Fruit fly (Drosophila melanogaster): ENCODE results near the gene CG14401.

Gene CG14401

dm6 chr2L:20858371-20859340 is 11.0 kb upstream of the CG14401 start, which contains the start of gene bero:
TSS of gene bero (plus strand) at chr2L:20858695.
- TF ChIP-seq CG15710 (tag; optimal IDR thresholded peaks at IDR 0.05) (no peak), CG17806 (tag; optimal IDR thresholded peaks at IDR 0.05) (no peak), CG8159 (tag; optimal IDR thresholded peaks at IDR 0.05) (no peak), CG34367 (tag; optimal IDR thresholded peaks at IDR 0.05) (no peak), rn (GFP tag; IDR thresholded peaks at IDR 0.05) (no peak), Pif1A (GFP tag; optimal IDR thresholded peaks at IDR 0.05) (no peak), fd96Ca (GFP tag; IDR thresholded peaks at IDR 0.05) (no peak), D1 (tag; optimal IDR thresholded peaks at IDR 0.05) (no peak), Snoo (tag; optimal IDR thresholded peaks at IDR 0.05) (no peak), gl (tag; optimal IDR thresholded peaks at IDR 0.05) (no peak), CG14655 (GFP tag; optimal IDR thresholded peaks at IDR 0.05) (no peak), Ets98B (GFP tag; IDR thresholded peaks at IDR 0.05) (no peak), CG4496 (GFP tag; IDR thresholded peaks at IDR 0.05) (no peak), CG8301 (tag; optimal IDR thresholded peaks at IDR 0.05) (no peak), CG9948 (tag; optimal IDR thresholded peaks at IDR 0.05) (no peak), CG12605 (GFP tag; IDR thresholded peaks at IDR 0.05) (no peak)

- peak; percentile 92 for TF ChIP-seq Pif1A (GFP tag; optimal IDR thresholded peaks at IDR 0.05)
- TF ChIP-seq CG34367 (tag; optimal IDR thresholded peaks at IDR 0.05) = no peak
- no peak for TF ChIP-seq EcR (GFP tag; optimal IDR thresholded peaks at IDR 0.05)
- peak; percentile 91 for TF ChIP-seq Ets98B (GFP tag; IDR thresholded peaks at IDR 0.05)
- TF ChIP-seq Pif1B (GFP tag; optimal IDR thresholded peaks at IDR 0.05) = peak; percentile 74
- peak; percentile 77 for TF ChIP-seq CG8301 (tag; optimal IDR thresholded peaks at IDR 0.05)
- TF ChIP-seq CG15710 (tag; optimal IDR thresholded peaks at IDR 0.05) = no peak
- no peak for TF ChIP-seq CG9948 (tag; optimal IDR thresholded peaks at IDR 0.05)
- TF ChIP-seq rn (GFP tag; IDR thresholded peaks at IDR 0.05) = peak; percentile 73; the same call in 1 of the 2 replicates
- no peak; the same call in 1 of the 2 replicates for TF ChIP-seq CG12605 (GFP tag; IDR thresholded peaks at IDR 0.05)
- TF ChIP-seq CG13204 (GFP tag; optimal IDR thresholded peaks at IDR 0.05) = no peak
- TF ChIP-seq fd96Ca (GFP tag; IDR thresholded peaks at IDR 0.05) = peak; percentile 92
- peak; percentile 93 for TF ChIP-seq CG32121 (GFP tag; IDR thresholded peaks at IDR 0.05)
- TF ChIP-seq CG10348 (GFP tag; IDR thresholded peaks at IDR 0.05) = 0 out of 2 replicates have a peak, but pooled peaks have one; percentile 32
- TF ChIP-seq CG14655 (GFP tag; optimal IDR thresholded peaks at IDR 0.05) = peak; percentile 75
- TF ChIP-seq CG8159 (tag; optimal IDR thresholded peaks at IDR 0.05) = peak; percentile 85
- peak; percentile 50 for TF ChIP-seq D1 (tag; optimal IDR thresholded peaks at IDR 0.05)
- no peak for TF ChIP-seq gl (tag; optimal IDR thresholded peaks at IDR 0.05)
- no peak for TF ChIP-seq CG17806 (tag; optimal IDR thresholded peaks at IDR 0.05)
- TF ChIP-seq CG4496 (GFP tag; IDR thresholded peaks at IDR 0.05) = peak; percentile 90
- no peak for TF ChIP-seq Snoo (tag; optimal IDR thresholded peaks at IDR 0.05)
Observed at dm6 chr2L:20864764-20865265, 4.8 kb upstream of the CG14401 start, which contains the start of gene CG9338. TSS of gene CG9338 (plus strand) at chr2L:20865215.

- TF ChIP-seq Pif1A (GFP tag; optimal IDR thresholded peaks at IDR 0.05) (no peak), CG4496 (GFP tag; IDR thresholded peaks at IDR 0.05) (no peak), Ets98B (GFP tag; IDR thresholded peaks at IDR 0.05) (no peak), CG17806 (tag; optimal IDR thresholded peaks at IDR 0.05) (no peak)
Observed at dm6 chr2L:20867381-20867780, 2.3 kb upstream of the CG14401 start, which contains the start of gene CG31675. TSS of gene CG31675 (plus strand) at chr2L:20867755.

dm6 chr2L:20868921-20869320 is 733 bp upstream of the CG14401 start:
- TF ChIP-seq CG9948 (tag; optimal IDR thresholded peaks at IDR 0.05) = no peak
- TF ChIP-seq CG4496 (GFP tag; IDR thresholded peaks at IDR 0.05) = 0 out of 3 replicates have a peak, but pooled peaks have one; percentile 29
- TF ChIP-seq gl (tag; optimal IDR thresholded peaks at IDR 0.05) = no peak
- TF ChIP-seq CG10348 (GFP tag; IDR thresholded peaks at IDR 0.05) = no peak

dm6 chr2L:20874514-20874913 is 4.9 kb downstream of the CG14401 start:
- TF ChIP-seq CG10348 (GFP tag; IDR thresholded peaks at IDR 0.05) (no peak), CG14655 (GFP tag; optimal IDR thresholded peaks at IDR 0.05) (no peak), EcR (GFP tag; optimal IDR thresholded peaks at IDR 0.05) (no peak), CG17806 (tag; optimal IDR thresholded peaks at IDR 0.05) (no peak), CG34367 (tag; optimal IDR thresholded peaks at IDR 0.05) (no peak), fd96Ca (GFP tag; IDR thresholded peaks at IDR 0.05) (no peak), CG9948 (tag; optimal IDR thresholded peaks at IDR 0.05) (no peak)

- TF ChIP-seq CG8301 (tag; optimal IDR thresholded peaks at IDR 0.05) (no peak), CG12605 (GFP tag; IDR thresholded peaks at IDR 0.05) (no peak), EcR (GFP tag; optimal IDR thresholded peaks at IDR 0.05) (no peak), CG14655 (GFP tag; optimal IDR thresholded peaks at IDR 0.05) (peak; percentile 22)
Observed at dm6 chr2L:20878052-20878451, 8.4 kb downstream of the CG14401 start.

All from whole organism, pupa.